Worm (Caenorhabditis elegans) whole organism, young adult: ENCODE data around the gene F38B6.7.

ENCODE experiments used
- B0336.3 ChIP-seq: fragments of 200-800 bp; sonication (Bioruptor generic); IDR thresholded peaks from 2 replicates; pipeline ENCODE4 v1.3.6; 2022; ENCODE audit warnings: missing genetic modification characterization, missing compliant biosample characterization
- C06A6.2 ChIP-seq: fragments of 200-800 bp; sonication (Bioruptor generic); conservative IDR thresholded peaks from 2 replicates; pipeline ENCODE4 v1.3.6; 2022; ENCODE audit warnings: missing genetic modification characterization, missing compliant biosample characterization
- C17E4.6 ChIP-seq: fragments of 200-800 bp; sonication (Bioruptor generic); IDR thresholded peaks from 2 replicates; pipeline ENCODE4 v1.3.6; 2022; ENCODE audit warnings: missing genetic modification reagents, missing genetic modification characterization, missing compliant biosample characterization
- F22D6.2 ChIP-seq: sonication (generic microtip); optimal IDR thresholded peaks from 2 replicates; lab custom pipeline; 2016; ENCODE audit warnings: mild to moderate bottlenecking, missing genetic modification characterization, missing compliant biosample characterization
- F37B4.10 ChIP-seq: fragments of 200-800 bp; sonication (Bioruptor generic); IDR thresholded peaks from 2 replicates; pipeline ENCODE4 v1.3.6; 2022; ENCODE audit warnings: missing genetic modification characterization, missing compliant biosample characterization
- F52B5.7 ChIP-seq: sonication (generic microtip); optimal IDR thresholded peaks from 2 replicates; lab custom pipeline; 2016; ENCODE audit warnings: mild to moderate bottlenecking, missing genetic modification characterization, missing compliant biosample characterization
- F57C9.4 ChIP-seq: sonication (generic microtip); optimal IDR thresholded peaks from 2 replicates; lab custom pipeline; 2017; ENCODE audit warnings: mild to moderate bottlenecking, missing genetic modification characterization, missing compliant biosample characterization
- K11D2.4 ChIP-seq: fragments of 200-800 bp; sonication (Bioruptor generic); IDR thresholded peaks from 2 replicates; pipeline ENCODE4 v1.3.6; 2022; ENCODE audit warnings: missing genetic modification reagents, missing genetic modification characterization, missing compliant biosample characterization
- K12H6.12 ChIP-seq: fragments of 200-800 bp; sonication (Bioruptor generic); optimal IDR thresholded peaks from 2 replicates; lab custom pipeline; 2018; ENCODE audit warnings: mild to moderate bottlenecking, missing genetic modification characterization, missing compliant biosample characterization
- T26A5.8 ChIP-seq: sonication (generic microtip); optimal IDR thresholded peaks from 2 replicates; lab custom pipeline; 2016; ENCODE audit warnings: missing genetic modification characterization, missing compliant biosample characterization
- Y56A3A.18 ChIP-seq: fragments of 200-800 bp; sonication (Bioruptor generic); IDR thresholded peaks from 2 replicates; pipeline ENCODE4 v1.3.6; 2022; ENCODE audit warnings: missing genetic modification reagents, missing genetic modification characterization, missing compliant biosample characterization
- Y95B8A.8 ChIP-seq: fragments of 200-800 bp; sonication (Bioruptor generic); IDR thresholded peaks from 2 replicates; pipeline ENCODE4 v1.3.6; 2022; ENCODE audit warnings: missing genetic modification reagents, missing genetic modification characterization, missing compliant biosample characterization
- ZK185.1 ChIP-seq: sonication (generic microtip); optimal IDR thresholded peaks from 2 replicates; lab custom pipeline; 2016; ENCODE audit warnings: mild to moderate bottlenecking, missing genetic modification characterization, missing compliant biosample characterization; ENCODE audit not compliant: poor library complexity, severe bottlenecking
- ama-1 ChIP-seq, 3 experiments: fragments of 150-350 bp in 1 of 3; sonication (generic microtip) in 2 of 3; optimal IDR thresholded peaks; 2 replicates each; lab custom pipeline; 2014 to 2018; ENCODE audit warnings: missing biosample characterization in 2 of 3, missing genetic modification characterization in 2 of 3, missing genetic modification reagents in 2 of 3
- atf-7 ChIP-seq: sonication (generic microtip); optimal IDR thresholded peaks from 2 replicates; lab custom pipeline; 2017; ENCODE audit warnings: mild to moderate bottlenecking, missing genetic modification characterization, missing compliant biosample characterization
- attf-6 ChIP-seq: fragments of 200-800 bp; sonication (Bioruptor generic); IDR thresholded peaks from 2 replicates; pipeline ENCODE4 v1.3.6; 2022; ENCODE audit warnings: missing genetic modification reagents, missing genetic modification characterization, missing compliant biosample characterization
- cebp-1 ChIP-seq, 2 experiments: fragments of 200-800 bp in 1 of 2; sonication (Bioruptor generic) in 1 of 2; sonication (generic microtip) in 1 of 2; IDR thresholded peaks in 1 of 2; optimal IDR thresholded peaks in 1 of 2; 2 replicates each; pipeline versions ENCODE4 v1.3.6 to Lab custom; 2017 to 2022; ENCODE audit warnings: missing compliant biosample characterization in 2 of 2, missing genetic modification characterization in 2 of 2, mild to moderate bottlenecking in 1 of 2, missing genetic modification reagents in 1 of 2, moderate library complexity in 1 of 2
- ceh-91 ChIP-seq: fragments of 200-800 bp; sonication (Bioruptor generic); IDR thresholded peaks from 2 replicates; pipeline ENCODE4 v1.3.6; 2022; ENCODE audit warnings: missing genetic modification reagents, missing genetic modification characterization, missing compliant biosample characterization
- die-1 ChIP-seq: sonication (generic microtip); optimal IDR thresholded peaks from 2 replicates; lab custom pipeline; 2016; ENCODE audit warnings: missing genotype, mild to moderate bottlenecking, missing genetic modification characterization, missing compliant biosample characterization
- dpff-1 ChIP-seq: sonication (generic microtip); optimal IDR thresholded peaks from 2 replicates; lab custom pipeline; 2017; ENCODE audit warnings: mild to moderate bottlenecking, missing genetic modification characterization, missing compliant biosample characterization
- egl-44 ChIP-seq: fragments of 200-800 bp; sonication (Bioruptor generic); IDR thresholded peaks from 2 replicates; pipeline ENCODE4 v1.3.6; 2022; ENCODE audit warnings: missing genetic modification reagents, missing genetic modification characterization, missing compliant biosample characterization
- gei-17 ChIP-seq: fragments of 200-800 bp; sonication (Bioruptor generic); optimal IDR thresholded peaks from 2 replicates; lab custom pipeline; 2018; ENCODE audit warnings: mild to moderate bottlenecking, missing genetic modification characterization, missing compliant biosample characterization
- hlh-26 ChIP-seq: fragments of 200-800 bp; sonication (Bioruptor generic); conservative IDR thresholded peaks from 2 replicates; pipeline ENCODE4 v1.3.6; 2022; ENCODE audit warnings: missing genetic modification reagents, missing genetic modification characterization, missing compliant biosample characterization
- hmg-1.2 ChIP-seq: fragments of 200-800 bp; sonication (Bioruptor generic); IDR thresholded peaks from 2 replicates; pipeline ENCODE4 v1.3.6; 2022; ENCODE audit warnings: missing genetic modification reagents, missing genetic modification characterization, missing compliant biosample characterization
- hsf-1 ChIP-seq: fragments of 200-800 bp; sonication (Bioruptor generic); IDR thresholded peaks from 2 replicates; pipeline ENCODE4 v1.3.6; 2022; ENCODE audit warnings: missing genetic modification reagents, missing genetic modification characterization, missing compliant biosample characterization
- let-526 ChIP-seq: fragments of 200-800 bp; sonication (Bioruptor generic); IDR thresholded peaks from 2 replicates; pipeline ENCODE4 v1.3.6; 2022; ENCODE audit warnings: missing genetic modification reagents, missing genetic modification characterization, missing compliant biosample characterization
- let-607 ChIP-seq, 2 experiments: fragments of 200-800 bp in 1 of 2; sonication (Bioruptor generic) in 1 of 2; sonication (generic microtip) in 1 of 2; optimal IDR thresholded peaks; 2 replicates each; lab custom pipeline; 2016 to 2018; ENCODE audit warnings: mild to moderate bottlenecking in 2 of 2, missing compliant biosample characterization in 2 of 2, missing genetic modification characterization in 2 of 2, moderate library complexity in 2 of 2, missing genotype in 1 of 2
- lin-26 ChIP-seq: fragments of 200-800 bp; sonication (Bioruptor generic); IDR thresholded peaks from 2 replicates; pipeline ENCODE4 v1.3.6; 2022; ENCODE audit warnings: missing genetic modification reagents, missing genetic modification characterization, missing compliant biosample characterization
- lin-35 ChIP-seq, 3 experiments: fragments of 150-350 bp in 2 of 3; sonication (generic microtip) in 1 of 3; optimal IDR thresholded peaks; 2 replicates each; lab custom pipeline; 2014 to 2018; ENCODE audit warnings: missing biosample characterization in 3 of 3, missing genetic modification characterization in 3 of 3, missing genetic modification reagents in 3 of 3
- lin-40 ChIP-seq: sonication (generic microtip); optimal IDR thresholded peaks from 2 replicates; lab custom pipeline; 2016; ENCODE audit warnings: missing genetic modification characterization, mild to moderate bottlenecking, missing compliant biosample characterization, missing genotype, missing genetic modification reagents
- lin-54 ChIP-seq: fragments of 200-800 bp; sonication (Bioruptor generic); optimal IDR thresholded peaks from 2 replicates; lab custom pipeline; 2018; ENCODE audit warnings: mild to moderate bottlenecking, missing genetic modification characterization, missing compliant biosample characterization
- lir-1 ChIP-seq: fragments of 200-800 bp; sonication (Bioruptor generic); conservative IDR thresholded peaks from 2 replicates; pipeline ENCODE4 v1.3.6; 2022; ENCODE audit warnings: missing genetic modification reagents, missing genetic modification characterization, missing compliant biosample characterization
- mxl-1 ChIP-seq: sonication (generic microtip); optimal IDR thresholded peaks from 2 replicates; lab custom pipeline; 2016; ENCODE audit warnings: missing genetic modification characterization, missing compliant biosample characterization
- nfyb-1 ChIP-seq: fragments of 200-800 bp; sonication (Bioruptor generic); IDR thresholded peaks from 2 replicates; pipeline ENCODE4 v1.3.6; 2022; ENCODE audit warnings: missing genetic modification reagents, missing genetic modification characterization, missing compliant biosample characterization
- nhr-120 ChIP-seq: fragments of 200-800 bp; sonication (Bioruptor generic); IDR thresholded peaks from 2 replicates; pipeline ENCODE4 v1.3.6; 2022; ENCODE audit warnings: missing genetic modification characterization, missing compliant biosample characterization
- nhr-80 ChIP-seq: sonication (generic microtip); optimal IDR thresholded peaks from 2 replicates; lab custom pipeline; 2016; ENCODE audit warnings: missing genetic modification characterization, missing compliant biosample characterization
- repo-1 ChIP-seq: sonication (generic microtip); optimal IDR thresholded peaks from 2 replicates; lab custom pipeline; 2017; ENCODE audit warnings: mild to moderate bottlenecking, missing genetic modification characterization, missing compliant biosample characterization
- snpc-1.3 ChIP-seq: sonication (generic microtip); optimal IDR thresholded peaks from 2 replicates; lab custom pipeline; 2017; ENCODE audit warnings: missing genetic modification characterization, mild to moderate bottlenecking, missing compliant biosample characterization, antibody characterized with exemption, moderate library complexity, missing genotype, missing genetic modification reagents; ENCODE audit not compliant: insufficient read depth
- somi-1 ChIP-seq: fragments of 200-800 bp; sonication (Bioruptor generic); optimal IDR thresholded peaks from 2 replicates; lab custom pipeline; 2018; ENCODE audit warnings: mild to moderate bottlenecking, missing genetic modification characterization, missing compliant biosample characterization
- tbx-9 ChIP-seq: sonication (generic microtip); optimal IDR thresholded peaks from 2 replicates; lab custom pipeline; 2016; ENCODE audit warnings: borderline replicate concordance, missing genetic modification characterization, inconsistent platforms, missing compliant biosample characterization
- tlf-1 ChIP-seq: fragments of 200-800 bp; sonication (Bioruptor generic); optimal IDR thresholded peaks from 2 replicates; lab custom pipeline; 2018; ENCODE audit warnings: mild to moderate bottlenecking, missing genetic modification characterization, missing compliant biosample characterization
- unc-62 ChIP-seq: fragments of 150-350 bp; optimal IDR thresholded peaks from 2 replicates; lab custom pipeline; 2014; ENCODE audit warnings: missing biosample characterization, missing genetic modification reagents, missing genetic modification characterization
- zfh-2 ChIP-seq: fragments of 200-800 bp; sonication (Bioruptor generic); conservative IDR thresholded peaks from 2 replicates; pipeline ENCODE4 v1.3.6; 2022; ENCODE audit warnings: missing genetic modification reagents, missing genetic modification characterization, missing compliant biosample characterization
- ztf-22 ChIP-seq: fragments of 200-800 bp; sonication (Bioruptor generic); optimal IDR thresholded peaks from 2 replicates; lab custom pipeline; 2018; ENCODE audit warnings: mild to moderate bottlenecking, missing genetic modification characterization, moderate library complexity, missing compliant biosample characterization
- ztf-26 ChIP-seq: sonication (generic microtip); optimal IDR thresholded peaks from 2 replicates; lab custom pipeline; 2017; ENCODE audit warnings: missing genetic modification characterization, missing compliant biosample characterization
- ztf-3 ChIP-seq: fragments of 200-800 bp; sonication (Bioruptor generic); optimal IDR thresholded peaks from 2 replicates; lab custom pipeline; 2018; ENCODE audit warnings: mild to moderate bottlenecking, missing genetic modification characterization, missing compliant biosample characterization

Gene F38B6.7

DNA sequence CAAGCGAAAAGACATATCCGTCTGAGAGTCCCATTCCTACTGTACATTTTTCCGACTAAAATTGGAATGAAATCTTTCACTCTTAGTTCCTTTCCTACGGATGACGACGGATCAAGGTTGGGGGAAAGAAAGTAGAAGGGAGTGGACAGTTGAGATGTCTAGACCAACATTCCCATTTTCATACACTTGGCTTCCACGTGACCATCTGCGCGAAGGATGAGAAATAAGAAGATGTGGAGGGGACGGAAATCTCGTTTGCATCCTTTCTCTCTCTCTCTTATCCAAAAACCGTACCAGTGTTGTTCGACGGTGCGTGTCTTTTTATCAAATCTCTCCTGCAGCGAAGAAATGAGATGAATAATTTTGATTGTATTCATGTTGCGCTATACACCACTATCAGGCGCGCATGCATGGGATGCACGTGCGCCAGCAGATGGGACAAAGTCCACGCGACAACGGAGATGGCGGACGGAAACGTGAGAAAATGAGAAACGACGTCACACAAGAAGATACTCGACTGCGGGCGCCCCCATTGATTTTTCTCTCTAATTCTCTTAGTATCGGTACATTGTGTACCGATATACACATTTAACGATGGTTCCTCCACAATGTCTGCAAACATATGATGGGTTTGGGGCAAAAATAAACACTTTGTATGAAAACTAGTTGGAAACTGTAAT lies 39.3 kb upstream of the F38B6.7 start:
- TF ChIP-seq ztf-22 (GFP tag; lab: Kevin White, UChicago) (peak; percentile 89), C06A6.2 (peak; percentile 87), nfyb-1 (peak; percentile 49; the same call in 1 of the 2 replicates), ztf-3 (GFP tag; lab: Kevin White, UChicago) (peak; percentile 20), atf-7 (tag; lab: Kevin White, UChicago) (peak; percentile 96), nhr-80 (tag; lab: Kevin White, UChicago) (peak; percentile 77), ceh-91 (GFP tag; lab: Robert Waterston, UW) (no peak), mxl-1 (tag; lab: Kevin White, UChicago) (peak; percentile 62), ZK185.1 (tag; lab: Kevin White, UChicago) (peak; percentile 62), K12H6.12 (peak; percentile 63), die-1 (peak; percentile 78), T26A5.8 (no peak), Y95B8A.8 (GFP tag; lab: Robert Waterston, UW) (0 out of 2 replicates have a peak, but pooled peaks have one; percentile 36), F57C9.4 (tag; lab: Kevin White, UChicago) (no peak), somi-1 (GFP tag; lab: Kevin White, UChicago) (peak; percentile 98), dpff-1 (tag; lab: Kevin White, UChicago) (no peak), unc-62 (GFP tag; lab: Kevin White, UChicago) (peak; percentile 57), zfh-2 (GFP tag; lab: Robert Waterston, UW) (peak; percentile 76; the same call in 1 of the 2 replicates), B0336.3 (peak; percentile 82), lin-35 (GFP tag; optimal IDR thresholded peaks at IDR 0.05; lab: Kevin White, UChicago) (peak in 1 of 3 experiments; percentile 63), let-607 (tag; optimal IDR thresholded peaks at IDR 0.05; lab: Kevin White, UChicago) (peak; percentile 4 to 76), hmg-1.2 (GFP tag; lab: Robert Waterston, UW) (peak; percentile 57), ztf-26 (tag; lab: Kevin White, UChicago) (peak; percentile 88), Y56A3A.18 (GFP tag; lab: Robert Waterston, UW) (no peak), tbx-9 (tag; lab: Kevin White, UChicago) (no peak), hsf-1 (0 out of 2 replicates have a peak, but pooled peaks have one; percentile 45), K11D2.4 (GFP tag; lab: Robert Waterston, UW) (peak; percentile 90; the same call in 1 of the 2 replicates), F22D6.2 (tag; lab: Kevin White, UChicago) (peak; percentile 89), hlh-26 (no peak), tlf-1 (GFP tag; lab: Kevin White, UChicago) (peak; percentile 53), let-526 (peak; percentile 90; the same call in 1 of the 2 replicates), repo-1 (tag; lab: Kevin White, UChicago) (peak; percentile 74), lin-26 (GFP tag; lab: Robert Waterston, UW) (no peak), F37B4.10 (GFP tag; lab: Robert Waterston, UW) (no peak), F52B5.7 (tag; lab: Kevin White, UChicago) (no peak), gei-17 (GFP tag; lab: Kevin White, UChicago) (peak; percentile 68), lin-54 (GFP tag; lab: Kevin White, UChicago) (peak; percentile 25), snpc-1.3 (no peak), egl-44 (GFP tag; lab: Robert Waterston, UW) (peak; percentile 64; the same call in 1 of the 2 replicates), C17E4.6 (GFP tag; lab: Robert Waterston, UW) (0 out of 2 replicates have a peak, but pooled peaks have one; percentile 23), lir-1 (GFP tag; lab: Robert Waterston, UW) (peak; percentile 61), ama-1 (optimal IDR thresholded peaks at IDR 0.05; lab: Kevin White, UChicago) (peak; percentile 11), ama-1 (GFP tag; optimal IDR thresholded peaks at IDR 0.05; lab: Kevin White, UChicago) (no peak), lin-40 (tag; lab: Kevin White, UChicago) (peak; percentile 92), attf-6 (GFP tag; lab: Robert Waterston, UW) (no peak), cebp-1 (GFP tag; IDR thresholded peaks at IDR 0.05; lab: Robert Waterston, UW) (no peak), cebp-1 (tag; optimal IDR thresholded peaks at IDR 0.05; lab: Kevin White, UChicago) (peak; percentile 85), nhr-120 (GFP tag; lab: Robert Waterston, UW) (no peak)
